Worm (Caenorhabditis elegans): ENCODE results near the gene C51E3.10.

The C51E3.10 gene

DNA sequence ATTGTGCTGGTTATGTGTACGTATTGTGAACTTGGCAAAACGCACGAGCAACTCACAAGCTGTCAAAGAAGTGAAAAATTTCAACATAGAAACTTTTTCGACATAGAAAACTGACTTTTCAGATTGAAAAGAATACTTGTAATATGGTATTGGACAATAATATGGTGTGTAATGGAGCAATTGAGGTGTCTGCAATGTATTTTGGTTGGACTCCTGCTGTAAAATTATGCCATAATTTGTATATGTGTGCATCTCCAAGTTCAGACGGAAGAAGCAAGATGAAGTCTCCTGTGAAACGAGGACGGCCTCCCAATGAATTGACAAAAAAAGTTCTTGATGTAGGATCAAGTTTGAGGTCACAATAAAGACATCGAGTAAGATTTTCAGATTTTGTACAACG lies 22.9 kb upstream of the C51E3.10 start:
- TF ChIP-seq tbx-2 (tag; optimal IDR thresholded peaks at IDR 0.05) = no peak
- no peak for TF ChIP-seq zag-1 (tag; optimal IDR thresholded peaks at IDR 0.05)

DNA sequence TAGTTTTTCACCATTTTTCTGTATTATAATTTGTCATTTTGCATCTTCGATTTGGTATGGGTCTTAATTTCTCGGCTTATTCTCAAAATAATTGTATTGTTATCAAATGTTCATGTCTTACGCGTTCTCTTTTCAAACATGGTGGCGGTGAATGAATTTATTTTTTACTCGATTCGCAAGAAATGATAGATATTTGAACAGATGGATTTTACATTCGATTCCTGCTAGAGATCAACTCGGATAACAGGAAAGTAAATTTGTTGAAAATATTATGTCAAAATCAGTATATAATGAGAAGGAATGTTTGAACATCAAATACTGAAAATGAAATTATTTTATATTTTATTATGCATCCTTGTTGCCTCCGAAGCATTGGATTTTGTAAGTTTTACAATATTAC lies 22.1 kb upstream of the C51E3.10 start, which contains the start of gene ZK856.4:
TSS of gene ZK856.4 (plus strand) at position 301 of the 400 bp plus-strand sequence.
- no peak for TF ChIP-seq zip-4 (GFP tag; optimal IDR thresholded peaks at IDR 0.05)

DNA sequence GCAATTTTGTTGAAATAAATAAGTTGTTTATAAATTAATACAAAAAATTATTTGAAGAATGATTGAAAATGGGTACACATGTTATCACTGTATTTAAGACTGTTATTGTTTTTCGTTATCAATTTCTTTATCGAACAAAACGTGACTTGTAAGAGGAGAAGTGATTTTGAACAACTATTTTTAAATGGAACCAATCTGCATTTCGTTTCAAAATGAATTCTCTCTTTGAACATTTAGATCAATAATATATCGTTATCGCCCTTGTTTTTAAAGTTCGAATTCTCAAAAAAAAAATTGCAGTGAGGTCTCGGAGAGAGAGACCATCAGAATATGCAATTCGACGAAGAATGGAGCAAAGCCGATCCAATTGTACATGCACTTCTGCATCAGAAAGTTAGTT lies 18.3 kb upstream of the C51E3.10 start, which contains the start of gene cul-5:
TSS of gene cul-5 (plus strand) at position 301 of the 400 bp plus-strand sequence.
- TF ChIP-seq elt-2 (tag; optimal IDR thresholded peaks at IDR 0.05) (peak; percentile 41), pag-3 (tag; optimal IDR thresholded peaks at IDR 0.05; ENCODE audit: borderline replicate concordance, insufficient read depth) (no peak)

DNA sequence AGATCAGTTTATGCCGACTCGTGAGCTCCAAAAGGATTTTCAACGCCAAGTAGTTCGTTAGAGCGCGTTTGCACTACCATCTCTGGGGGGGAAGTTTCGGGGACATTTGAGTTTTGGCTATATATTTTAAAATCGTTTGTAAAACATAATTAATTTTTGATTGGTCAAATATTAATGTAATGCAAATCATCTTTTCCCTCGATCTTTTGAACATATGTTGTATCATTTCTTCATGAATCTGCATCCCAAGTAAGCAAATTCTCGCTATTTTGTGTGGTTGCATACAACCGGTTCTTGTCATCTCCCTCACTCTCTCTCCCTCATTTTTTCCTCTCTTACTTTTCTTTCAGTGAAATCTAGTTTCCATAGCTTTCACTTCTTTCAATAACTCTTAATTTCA lies 17.2 kb upstream of the C51E3.10 start:
- TF ChIP-seq grh-1 (GFP tag; IDR thresholded peaks at IDR 0.05) = peak; percentile 91
- TF ChIP-seq fkh-8 (tag; optimal IDR thresholded peaks at IDR 0.05) = peak; percentile 85
- TF ChIP-seq C04F5.9 (tag; optimal IDR thresholded peaks at IDR 0.05) = peak; percentile 52
- TF ChIP-seq unc-98 (GFP tag; IDR thresholded peaks at IDR 0.05) = no peak
- TF ChIP-seq nhr-77 (tag; optimal IDR thresholded peaks at IDR 0.05) = peak; percentile 70
- no peak for TF ChIP-seq ceh-8 (GFP tag; optimal IDR thresholded peaks at IDR 0.05)
- TF ChIP-seq C16A3.4 (tag; optimal IDR thresholded peaks at IDR 0.05) = peak; percentile 44
- TF ChIP-seq lin-35 (GFP tag; optimal IDR thresholded peaks at IDR 0.05) = peak; percentile 50 to 76
- peak; percentile 41 for TF ChIP-seq pag-3 (tag; optimal IDR thresholded peaks at IDR 0.05; ENCODE audit: borderline replicate concordance, insufficient read depth)
- TF ChIP-seq Y116A8C.19 (tag; optimal IDR thresholded peaks at IDR 0.05; ENCODE audit: borderline replicate concordance) = no peak
- peak; percentile 39 for TF ChIP-seq jun-1 (tag; optimal IDR thresholded peaks at IDR 0.05)
- TF ChIP-seq xbp-1 (tag; optimal IDR thresholded peaks at IDR 0.05) = peak; percentile 79
- TF ChIP-seq nhr-71 (tag; optimal IDR thresholded peaks at IDR 0.05) = peak; percentile 84
- TF ChIP-seq lir-3 (tag; optimal IDR thresholded peaks at IDR 0.05; ENCODE audit: poor library complexity) = peak; percentile 83
- TF ChIP-seq mdl-1 (tag; optimal IDR thresholded peaks at IDR 0.05) = no peak
- no peak for TF ChIP-seq F16B12.6 (tag; optimal IDR thresholded peaks at IDR 0.05)
- TF ChIP-seq ces-1 (GFP tag; optimal IDR thresholded peaks at IDR 0.05) = no peak
- TF ChIP-seq unc-30 (tag; optimal IDR thresholded peaks at IDR 0.05) = no peak
- TF ChIP-seq lin-13 (GFP tag; optimal IDR thresholded peaks at IDR 0.05) = peak; percentile 40
- peak; percentile 34 for TF ChIP-seq fkh-4 (tag; optimal IDR thresholded peaks at IDR 0.05; ENCODE audit: borderline replicate concordance)
- peak; percentile 41 for TF ChIP-seq sox-4 (tag; optimal IDR thresholded peaks at IDR 0.05)
- TF ChIP-seq nhr-237 (tag; optimal IDR thresholded peaks at IDR 0.05) = peak; percentile 23
- TF ChIP-seq sup-37 (GFP tag; optimal IDR thresholded peaks at IDR 0.05) = peak; percentile 15
- TF ChIP-seq nhr-90 (tag; optimal IDR thresholded peaks at IDR 0.05; ENCODE audit: poor library complexity) = peak; percentile 80
- TF ChIP-seq mef-2 (tag; optimal IDR thresholded peaks at IDR 0.05) = no peak
- no peak for TF ChIP-seq nhr-12 (tag; optimal IDR thresholded peaks at IDR 0.05)
- peak; percentile 78 for TF ChIP-seq ceh-63 (GFP tag; optimal IDR thresholded peaks at IDR 0.05)
- TF ChIP-seq efl-3 (GFP tag; optimal IDR thresholded peaks at IDR 0.05) = no peak
- TF ChIP-seq rnt-1 (tag; optimal IDR thresholded peaks at IDR 0.05) = peak; percentile 29
- TF ChIP-seq hlh-4 (tag; optimal IDR thresholded peaks at IDR 0.05) = peak; percentile 24
- TF ChIP-seq nhr-85 (tag) = peak; percentile 90
- TF ChIP-seq lin-39 (tag; optimal IDR thresholded peaks at IDR 0.05) = no peak
- TF ChIP-seq nhr-47 (tag; optimal IDR thresholded peaks at IDR 0.05) = peak; percentile 85
- peak; percentile 71 for TF ChIP-seq swsn-7 (tag; optimal IDR thresholded peaks at IDR 0.05)
- no peak for TF ChIP-seq alr-1 (tag; optimal IDR thresholded peaks at IDR 0.05; ENCODE audit: borderline replicate concordance)
- TF ChIP-seq ceh-82 (tag; optimal IDR thresholded peaks at IDR 0.05) = no peak
- peak; percentile 75 for TF ChIP-seq tbx-2 (tag; optimal IDR thresholded peaks at IDR 0.05)
- peak; percentile 34 for TF ChIP-seq skn-1 (tag; optimal IDR thresholded peaks at IDR 0.05)
- no peak for TF ChIP-seq zag-1 (tag; optimal IDR thresholded peaks at IDR 0.05)
- TF ChIP-seq ztf-11 (tag; optimal IDR thresholded peaks at IDR 0.05) = peak in 1 of 2 experiments; percentile 60
- TF ChIP-seq sptf-1 (tag; optimal IDR thresholded peaks at IDR 0.05) = no peak
- TF ChIP-seq pax-3 (tag; optimal IDR thresholded peaks at IDR 0.05) = peak; percentile 78
- TF ChIP-seq egl-27 (tag; optimal IDR thresholded peaks at IDR 0.05) = no peak
